Fruit fly (Drosophila melanogaster): Measurements from ENCODE around the gene CG9016.

CG9016 gene

DNA sequence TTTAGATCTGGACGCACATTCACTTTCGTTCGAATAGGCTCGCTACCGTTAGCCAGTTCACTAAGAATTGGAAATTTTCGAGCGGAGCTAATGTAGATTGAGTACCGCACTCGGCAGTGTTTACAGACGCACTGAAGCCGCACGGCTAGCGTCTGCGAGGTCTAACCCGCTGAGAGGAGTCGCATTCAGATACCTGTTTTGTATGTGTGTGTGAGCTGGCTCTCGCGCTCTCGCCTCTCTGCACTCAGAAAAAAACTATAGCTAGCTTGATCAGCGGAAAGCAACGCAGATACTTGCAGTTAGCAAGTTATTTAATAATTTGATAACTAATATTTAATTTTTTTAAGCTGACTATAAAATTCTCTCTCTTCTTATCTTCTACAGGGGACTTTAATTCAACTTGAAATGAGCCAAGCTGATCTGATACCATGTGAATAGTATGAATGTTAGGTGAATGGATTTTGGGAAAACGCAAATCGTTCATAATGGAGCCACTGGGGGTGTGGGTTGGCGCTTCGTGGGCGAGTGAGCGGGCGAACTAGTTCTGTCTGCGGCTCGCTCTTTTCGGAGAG, 44.0 kb downstream of the CG9016 start, which contains the start of gene rau (continued):
- TF ChIP-seq ems (GFP tag; optimal IDR thresholded peaks at IDR 0.05) (peak; percentile 49), CG12744 (GFP tag; optimal IDR thresholded peaks at IDR 0.05) (no peak), CG15011 (GFP tag; optimal IDR thresholded peaks at IDR 0.05) (peak; percentile 68), lbe (GFP tag; optimal IDR thresholded peaks at IDR 0.05) (peak; percentile 38), Atf-2 (GFP tag; optimal IDR thresholded peaks at IDR 0.05) (no peak), Adf1 (GFP tag; IDR thresholded peaks at IDR 0.05) (peak; percentile 38; the same call in 1 of the 2 replicates), Ptx1 (GFP tag; IDR thresholded peaks at IDR 0.05) (peak; percentile 81), fd96Cb (tag; optimal IDR thresholded peaks at IDR 0.05) (peak; percentile 74), pita (GFP tag; optimal IDR thresholded peaks at IDR 0.05) (no peak), knrl (GFP tag; IDR thresholded peaks at IDR 0.05; ENCODE audit: partially characterized antibody) (peak; percentile 31; the same call in 1 of the 3 replicates), CG32767 (GFP tag; IDR thresholded peaks at IDR 0.05) (peak; percentile 55), CG9609 (GFP tag; optimal IDR thresholded peaks at IDR 0.05) (no peak), CG12236 (GFP tag; optimal IDR thresholded peaks at IDR 0.05) (peak; percentile 47), CG12071 (GFP tag; optimal IDR thresholded peaks at IDR 0.05) (peak; percentile 51), ind (GFP tag; optimal IDR thresholded peaks at IDR 0.05) (peak; percentile 70), CG11456 (GFP tag; IDR thresholded peaks at IDR 0.05) (no peak), chif (GFP tag; optimal IDR thresholded peaks at IDR 0.05) (peak; percentile 30 to 71), hkb (optimal IDR thresholded peaks at IDR 0.05) (no peak), hkb (GFP tag; IDR thresholded peaks at IDR 0.05) (peak; percentile 65; the same call in 1 of the 2 replicates), NfI (GFP tag; optimal IDR thresholded peaks at IDR 0.05) (peak; percentile 70), Gsc (GFP tag; IDR thresholded peaks at IDR 0.05) (no peak), emc (GFP tag; optimal IDR thresholded peaks at IDR 0.05) (no peak), CG8359 (GFP tag; optimal IDR thresholded peaks at IDR 0.05; ENCODE audit: borderline replicate concordance) (peak; percentile 39), CG2889 (GFP tag; IDR thresholded peaks at IDR 0.05) (0 out of 3 replicates have a peak, but pooled peaks have one; percentile 25), CHES-1-like (GFP tag; optimal IDR thresholded peaks at IDR 0.05) (peak; percentile 35), salm (tag; optimal IDR thresholded peaks at IDR 0.05) (no peak), CG18476 (GFP tag; optimal IDR thresholded peaks at IDR 0.05) (peak; percentile 57), CG14441 (GFP tag; IDR thresholded peaks at IDR 0.05) (peak; percentile 61), ash1 (GFP tag; optimal IDR thresholded peaks at IDR 0.05) (no peak), al (GFP tag; IDR thresholded peaks at IDR 0.05) (peak; percentile 58), CG16863 (GFP tag; optimal IDR thresholded peaks at IDR 0.05) (peak; percentile 23), Nf-YA (GFP tag; IDR thresholded peaks at IDR 0.05) (no peak), Hand (GFP tag; optimal IDR thresholded peaks at IDR 0.05) (peak; percentile 15), dpn (GFP tag; optimal IDR thresholded peaks at IDR 0.05) (peak; percentile 39 to 56), CG9932 (GFP tag; IDR thresholded peaks at IDR 0.05) (peak; percentile 77), grn (GFP tag; optimal IDR thresholded peaks at IDR 0.05) (no peak), tin (GFP tag; optimal IDR thresholded peaks at IDR 0.05) (peak; percentile 56), Hr78 (GFP tag; optimal IDR thresholded peaks at IDR 0.05) (peak in 1 of 2 experiments; percentile 68), YL-1 (GFP tag; optimal IDR thresholded peaks at IDR 0.05) (peak; percentile 9), ase (GFP tag; IDR thresholded peaks at IDR 0.05) (peak; percentile 37; the same call in 1 of the 3 replicates), CG9876 (GFP tag; optimal IDR thresholded peaks at IDR 0.05) (no peak), eve (GFP tag; optimal IDR thresholded peaks at IDR 0.05) (peak in 1 of 2 experiments; percentile 75), CG12219 (GFP tag; optimal IDR thresholded peaks at IDR 0.05) (peak; percentile 60), CG6765 (GFP tag; optimal IDR thresholded peaks at IDR 0.05) (peak; percentile 34), BEAF-32 (GFP tag; optimal IDR thresholded peaks at IDR 0.05) (no peak), cas (GFP tag; IDR thresholded peaks at IDR 0.05) (no peak), CG4730 (GFP tag; IDR thresholded peaks at IDR 0.05) (peak; percentile 49; the same call in 1 of the 2 replicates), Hr3 (GFP tag; optimal IDR thresholded peaks at IDR 0.05) (peak; percentile 70), Ssrp (tag; optimal IDR thresholded peaks at IDR 0.05) (peak; percentile 39), Antp (GFP tag; optimal IDR thresholded peaks at IDR 0.05) (no peak), CG10366 (GFP tag; IDR thresholded peaks at IDR 0.05) (peak; percentile 60)

Measured in whole organism, embryonic.